Worm (Caenorhabditis elegans): ENCODE results near the gene Y81B9A.2.

Y81B9A.2 gene

ce11 chrX:9166921-9167320 is 17.0 kb upstream of the Y81B9A.2 start, which contains the start of gene B0563.10:
B0563.10 (minus strand) TSS chrX:9167245.
- TF ChIP-seq fkh-6 (tag; optimal IDR thresholded peaks at IDR 0.05) (no peak), madf-2 (tag; optimal IDR thresholded peaks at IDR 0.05) (no peak), C08G9.2 (tag; optimal IDR thresholded peaks at IDR 0.05) (no peak), ttx-3 (tag; optimal IDR thresholded peaks at IDR 0.05) (no peak), eyg-1 (tag; optimal IDR thresholded peaks at IDR 0.05) (no peak), tbx-7 (tag; optimal IDR thresholded peaks at IDR 0.05) (no peak), ceh-31 (tag; optimal IDR thresholded peaks at IDR 0.05) (no peak), pqm-1 (tag; optimal IDR thresholded peaks at IDR 0.05) (no peak), ceh-6 (GFP tag; optimal IDR thresholded peaks at IDR 0.05) (no peak), pat-9 (tag; optimal IDR thresholded peaks at IDR 0.05) (no peak), dmd-4 (tag; optimal IDR thresholded peaks at IDR 0.05; ENCODE audit: borderline replicate concordance) (no peak), T23F11.4 (GFP tag; optimal IDR thresholded peaks at IDR 0.05) (no peak), npax-4 (tag; optimal IDR thresholded peaks at IDR 0.05) (no peak), sdc-2 (tag; optimal IDR thresholded peaks at IDR 0.05) (no peak), fax-1 (tag; optimal IDR thresholded peaks at IDR 0.05) (no peak), tbx-2 (tag; optimal IDR thresholded peaks at IDR 0.05) (no peak)

DNA sequence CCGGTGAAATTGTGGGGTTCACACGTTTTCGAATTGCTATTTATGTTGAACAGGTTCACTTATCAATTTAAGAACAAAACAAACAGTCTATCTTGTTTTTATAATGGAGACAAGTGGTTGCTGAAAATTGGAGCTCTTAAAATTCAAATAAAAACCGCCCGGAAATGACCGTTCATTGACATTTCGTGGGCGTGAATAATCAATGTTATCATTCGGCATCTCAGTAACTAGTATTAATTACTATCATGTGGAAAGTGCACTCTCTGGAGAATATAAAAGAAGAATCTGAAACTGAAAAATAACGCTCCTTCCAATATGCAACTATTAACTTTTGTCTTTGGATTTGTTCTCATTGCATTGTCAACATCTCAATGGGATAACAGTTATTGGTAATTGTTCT is 15.7 kb upstream of the Y81B9A.2 start, which contains the start of gene B0563.9:
Gene B0563.9, plus strand, starts transcription at position 301 of the 400 bp plus-strand sequence.
- TF ChIP-seq pha-4 (tag; optimal IDR thresholded peaks at IDR 0.05) (no peak), unc-42 (tag; optimal IDR thresholded peaks at IDR 0.05) (no peak), ama-1 (optimal IDR thresholded peaks at IDR 0.05) (no peak), mec-3 (tag; optimal IDR thresholded peaks at IDR 0.05; ENCODE audit: borderline replicate concordance) (no peak), K09A11.1 (tag; optimal IDR thresholded peaks at IDR 0.05; ENCODE audit: insufficient read depth) (no peak)

- TF ChIP-seq pax-1 (tag; optimal IDR thresholded peaks at IDR 0.05) (no peak), dmd-4 (tag; optimal IDR thresholded peaks at IDR 0.05; ENCODE audit: borderline replicate concordance) (no peak), pha-2 (tag; optimal IDR thresholded peaks at IDR 0.05) (no peak), ceh-6 (GFP tag; optimal IDR thresholded peaks at IDR 0.05) (no peak), unc-55 (GFP tag; optimal IDR thresholded peaks at IDR 0.05) (no peak), C38D4.7 (GFP tag; optimal IDR thresholded peaks at IDR 0.05) (no peak), nfya-1 (tag; optimal IDR thresholded peaks at IDR 0.05) (no peak), elt-4 (tag; optimal IDR thresholded peaks at IDR 0.05) (no peak), ama-1 (optimal IDR thresholded peaks at IDR 0.05) (no peak), nhr-232 (tag; optimal IDR thresholded peaks at IDR 0.05) (no peak), pag-3 (tag; optimal IDR thresholded peaks at IDR 0.05; ENCODE audit: borderline replicate concordance) (no peak), ceh-31 (tag; optimal IDR thresholded peaks at IDR 0.05) (no peak)
These were observed 13.9 kb upstream of the Y81B9A.2 start for ce11 chrX:9170058-9170457.

- TF ChIP-seq dve-1 (tag; optimal IDR thresholded peaks at IDR 0.05) (no peak), lin-11 (tag; optimal IDR thresholded peaks at IDR 0.05) (no peak), che-1 (tag; optimal IDR thresholded peaks at IDR 0.05) (no peak), syd-9 (tag; optimal IDR thresholded peaks at IDR 0.05) (no peak), hlh-30 (tag; optimal IDR thresholded peaks at IDR 0.05; ENCODE audit: insufficient read depth) (no peak), nhr-11 (tag; optimal IDR thresholded peaks at IDR 0.05) (no peak), gmeb-2 (tag; optimal IDR thresholded peaks at IDR 0.05) (no peak), pha-4 (tag; optimal IDR thresholded peaks at IDR 0.05) (no peak), F13H6.1 (tag; optimal IDR thresholded peaks at IDR 0.05) (no peak), pag-3 (tag; optimal IDR thresholded peaks at IDR 0.05; ENCODE audit: borderline replicate concordance) (no peak), ceh-22 (tag; optimal IDR thresholded peaks at IDR 0.05) (no peak), lim-6 (tag; optimal IDR thresholded peaks at IDR 0.05) (no peak), rnt-1 (tag; optimal IDR thresholded peaks at IDR 0.05) (no peak), dmd-4 (tag; optimal IDR thresholded peaks at IDR 0.05; ENCODE audit: borderline replicate concordance) (no peak)
These were observed 12.7 kb upstream of the Y81B9A.2 start, which contains the start of gene B0563.1 for ce11 chrX:9171241-9171640. B0563.1 (plus strand) TSS chrX:9171541.
